Worm (Caenorhabditis elegans) whole organism, mixed stage, embryonic: ENCODE measurements around the gene vab-3.

Experiments used
- M03D4.4 ChIP-seq: sonication (generic microtip); optimal IDR thresholded peaks from 2 replicates; lab custom pipeline; 2017; ENCODE audit warnings: mild to moderate bottlenecking, missing genetic modification characterization, missing compliant biosample characterization
- bed-3 ChIP-seq: fragments of 200-800 bp; sonication (Bioruptor generic); optimal IDR thresholded peaks from 3 replicates; lab custom pipeline; 2018; ENCODE audit warnings: mild to moderate bottlenecking, missing genetic modification characterization, moderate library complexity, missing compliant biosample characterization
- blmp-1 ChIP-seq: fragments of 150-350 bp; optimal IDR thresholded peaks from 2 replicates; lab custom pipeline; 2014; ENCODE audit warnings: missing biosample characterization, missing genetic modification characterization
- ceh-83 ChIP-seq: fragments of 200-800 bp; sonication (Bioruptor generic); optimal IDR thresholded peaks from 2 replicates; lab custom pipeline; 2018; ENCODE audit warnings: mild to moderate bottlenecking, missing genetic modification characterization, missing compliant biosample characterization
- ces-1 ChIP-seq: fragments of 150-350 bp; optimal IDR thresholded peaks from 2 replicates; lab custom pipeline; 2014; ENCODE audit warnings: missing biosample characterization, missing genetic modification reagents, missing genetic modification characterization
- cnd-1 ChIP-seq: fragments of 200-800 bp; sonication (Bioruptor generic); optimal IDR thresholded peaks from 2 replicates; lab custom pipeline; 2018; ENCODE audit warnings: mild to moderate bottlenecking, missing genetic modification characterization, missing compliant biosample characterization
- drap-1 ChIP-seq: fragments of 200-800 bp; sonication (Bioruptor generic); optimal IDR thresholded peaks from 3 replicates; lab custom pipeline; 2018; ENCODE audit warnings: mild to moderate bottlenecking, missing genetic modification characterization, missing compliant biosample characterization
- elt-1 ChIP-seq: sonication (generic microtip); optimal IDR thresholded peaks from 2 replicates; lab custom pipeline; 2017; ENCODE audit warnings: missing genetic modification characterization, mild to moderate bottlenecking, missing compliant biosample characterization, antibody characterized with exemption, moderate library complexity, borderline replicate concordance; ENCODE audit not compliant: insufficient read depth
- elt-3 ChIP-seq: fragments of 150-350 bp; optimal IDR thresholded peaks from 2 replicates; lab custom pipeline; 2014; ENCODE audit warnings: missing biosample characterization, missing genetic modification characterization
- hlh-1 ChIP-seq: fragments of 150-350 bp; optimal IDR thresholded peaks from 2 replicates; lab custom pipeline; 2014; ENCODE audit warnings: missing biosample characterization, missing genetic modification reagents, missing genetic modification characterization
- lin-32 ChIP-seq: fragments of 200-800 bp; sonication (Bioruptor generic); optimal IDR thresholded peaks from 2 replicates; lab custom pipeline; 2018; ENCODE audit warnings: mild to moderate bottlenecking, missing genetic modification characterization, missing compliant biosample characterization
- mab-5 ChIP-seq: fragments of 150-350 bp; optimal IDR thresholded peaks from 2 replicates; lab custom pipeline; 2014; ENCODE audit warnings: missing biosample characterization, missing genetic modification characterization
- mls-2 ChIP-seq: sonication (generic microtip); optimal IDR thresholded peaks from 2 replicates; lab custom pipeline; 2016; ENCODE audit warnings: mild to moderate bottlenecking, missing genetic modification characterization, moderate library complexity, missing compliant biosample characterization
- nhr-12 ChIP-seq: fragments of 150-350 bp; optimal IDR thresholded peaks from 2 replicates; lab custom pipeline; 2014; ENCODE audit warnings: missing biosample characterization, missing genetic modification characterization
- nhr-2 ChIP-seq: fragments of 150-350 bp; optimal IDR thresholded peaks from 2 replicates; lab custom pipeline; 2014; ENCODE audit warnings: missing biosample characterization, missing genetic modification characterization
- nhr-237 ChIP-seq: fragments of 150-350 bp; optimal IDR thresholded peaks from 2 replicates; lab custom pipeline; 2014; ENCODE audit warnings: missing biosample characterization, missing genetic modification characterization
- nhr-76 ChIP-seq: sonication (generic microtip); optimal IDR thresholded peaks from 2 replicates; lab custom pipeline; 2017; ENCODE audit warnings: missing biosample characterization, missing genetic modification characterization
- pha-4 ChIP-seq: fragments of 150-350 bp; optimal IDR thresholded peaks from 2 replicates; lab custom pipeline; 2018; ENCODE audit warnings: missing biosample characterization, missing genetic modification reagents, missing genetic modification characterization
- sem-2 ChIP-seq: fragments of 200-800 bp; sonication (Bioruptor generic); optimal IDR thresholded peaks from 2 replicates; lab custom pipeline; 2018; ENCODE audit warnings: mild to moderate bottlenecking, missing genetic modification characterization, missing compliant biosample characterization
- snpc-4 ChIP-seq: fragments of 150-350 bp; optimal IDR thresholded peaks from 2 replicates; lab custom pipeline; 2014; ENCODE audit warnings: missing biosample characterization, missing genetic modification characterization
- sptf-1 ChIP-seq: sonication (generic microtip); optimal IDR thresholded peaks from 2 replicates; lab custom pipeline; 2017; ENCODE audit warnings: mild to moderate bottlenecking, missing genetic modification characterization, moderate library complexity, missing compliant biosample characterization
- tbx-8 ChIP-seq: fragments of 200-800 bp; sonication (Bioruptor generic); optimal IDR thresholded peaks from 2 replicates; lab custom pipeline; 2018; ENCODE audit warnings: mild to moderate bottlenecking, missing genetic modification characterization, moderate library complexity, missing compliant biosample characterization
- unc-120 ChIP-seq: sonication (generic microtip); optimal IDR thresholded peaks from 2 replicates; lab custom pipeline; 2017; ENCODE audit warnings: missing genetic modification characterization, missing compliant biosample characterization; ENCODE audit not compliant: poor library complexity, severe bottlenecking
- unc-39 ChIP-seq: fragments of 150-350 bp; optimal IDR thresholded peaks from 2 replicates; lab custom pipeline; 2014; ENCODE audit warnings: missing biosample characterization, missing genetic modification characterization
- unc-62 ChIP-seq: fragments of 150-350 bp; optimal IDR thresholded peaks from 2 replicates; lab custom pipeline; 2014; ENCODE audit warnings: missing biosample characterization, missing genetic modification reagents, missing genetic modification characterization
- zip-8 ChIP-seq: fragments of 150-350 bp; optimal IDR thresholded peaks from 2 replicates; lab custom pipeline; 2014; ENCODE audit warnings: missing biosample characterization, missing genetic modification characterization
- ztf-11 ChIP-seq: fragments of 150-350 bp; optimal IDR thresholded peaks from 2 replicates; lab custom pipeline; 2014; ENCODE audit warnings: missing biosample characterization, missing genetic modification characterization

vab-3 gene

DNA sequence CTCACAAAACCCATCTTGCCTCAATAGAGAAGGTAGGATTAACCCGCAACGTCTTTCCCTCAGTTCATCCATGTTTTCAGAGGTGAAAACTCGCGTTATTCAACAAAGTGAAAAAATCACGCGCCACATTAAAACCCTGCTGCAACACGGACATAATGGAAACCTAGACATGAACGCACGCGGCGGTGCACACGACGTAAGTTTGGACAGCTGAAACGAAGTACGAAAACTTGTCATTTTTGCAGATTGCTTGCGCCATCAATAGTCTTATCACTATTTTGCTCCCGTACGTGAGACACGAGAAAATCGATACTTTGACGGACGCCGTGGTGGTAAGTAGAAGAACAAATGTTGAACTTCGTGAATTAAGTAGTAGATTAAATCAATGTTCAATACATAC is 27.7 kb downstream of the vab-3 start:
- TF ChIP-seq unc-62 (no peak), unc-120 (tag; lab: Kevin White, UChicago) (no peak), nhr-76 (tag; lab: Kevin White, UChicago) (no peak), M03D4.4 (tag; lab: Kevin White, UChicago) (no peak), ces-1 (GFP tag; lab: Kevin White, UChicago) (no peak), ztf-11 (tag; lab: Kevin White, UChicago) (no peak), mls-2 (tag; lab: Kevin White, UChicago) (no peak)

DNA sequence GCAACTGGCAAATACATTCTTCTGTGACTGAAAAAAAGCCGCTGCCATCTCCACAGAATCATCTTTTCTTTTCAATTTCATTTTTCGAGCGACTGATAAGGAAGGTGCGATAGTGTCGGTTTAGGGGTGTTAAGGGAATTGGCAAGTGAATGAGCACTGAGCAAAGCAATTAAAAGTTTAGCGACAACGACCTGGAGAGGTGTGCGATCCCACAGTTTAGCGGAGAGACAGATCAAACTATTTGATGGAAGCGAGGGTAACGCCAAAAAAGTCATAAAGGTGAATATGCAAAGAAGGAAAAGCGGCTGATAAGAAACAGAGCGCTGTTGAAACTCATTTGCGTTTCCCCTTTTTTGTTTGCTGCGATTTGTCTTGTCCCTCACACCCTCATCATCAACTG is 29.3 kb downstream of the vab-3 start, which contains the start of the genes F14F3.5 and slcf-1:
Gene F14F3.5, minus strand, starts transcription at position 234 of the 400 bp plus-strand sequence.
Gene slcf-1, plus strand, starts transcription at position 302 of the 400 bp plus-strand sequence.
- TF ChIP-seq bed-3 (GFP tag; lab: Kevin White, UChicago) (no peak), unc-120 (tag; lab: Kevin White, UChicago) (no peak), lin-32 (no peak), hlh-1 (tag; lab: Kevin White, UChicago) (no peak), nhr-2 (tag; lab: Kevin White, UChicago) (no peak), unc-39 (tag; lab: Kevin White, UChicago) (no peak), blmp-1 (tag; lab: Kevin White, UChicago) (no peak), drap-1 (GFP tag; lab: Kevin White, UChicago) (no peak), pha-4 (tag; lab: Kevin White, UChicago) (no peak), ces-1 (GFP tag; lab: Kevin White, UChicago) (no peak), nhr-12 (tag; lab: Kevin White, UChicago) (no peak), tbx-8 (GFP tag; lab: Kevin White, UChicago) (no peak)

DNA sequence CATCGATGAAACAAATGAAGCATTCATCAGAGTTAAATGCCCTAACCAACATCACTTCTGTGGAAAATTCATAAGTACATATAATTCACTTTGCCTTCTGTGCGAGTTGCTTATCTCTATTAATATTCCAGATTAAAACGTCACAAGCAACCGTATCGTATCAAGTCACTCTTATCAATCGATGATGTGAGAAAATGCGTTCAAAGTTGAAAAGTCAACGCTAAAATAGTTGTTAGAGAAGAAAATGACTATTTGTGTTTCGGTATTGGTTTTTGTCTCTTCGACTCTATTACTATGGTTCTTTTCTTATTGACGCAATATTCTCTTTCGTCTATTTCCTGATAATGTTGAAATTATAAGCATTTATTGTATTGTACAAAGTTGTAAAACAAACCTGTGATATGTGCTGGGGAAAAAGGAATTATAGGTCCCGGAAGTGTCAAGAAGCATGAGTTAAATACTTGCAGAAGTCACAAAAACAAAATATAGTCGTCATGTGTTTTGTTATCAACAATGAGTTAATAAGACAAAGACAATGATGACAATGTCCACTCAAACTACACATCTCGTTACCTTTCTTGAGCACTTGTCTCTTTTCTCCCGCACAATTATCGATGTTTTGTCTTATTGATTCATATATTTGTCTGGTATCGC is 32.6 kb downstream of the vab-3 start:
- TF ChIP-seq snpc-4 (tag; lab: Kevin White, UChicago) (no peak), nhr-76 (tag; lab: Kevin White, UChicago) (no peak), nhr-237 (tag; lab: Kevin White, UChicago) (no peak), bed-3 (GFP tag; lab: Kevin White, UChicago) (no peak), drap-1 (GFP tag; lab: Kevin White, UChicago) (no peak), zip-8 (tag; lab: Kevin White, UChicago) (no peak)

DNA sequence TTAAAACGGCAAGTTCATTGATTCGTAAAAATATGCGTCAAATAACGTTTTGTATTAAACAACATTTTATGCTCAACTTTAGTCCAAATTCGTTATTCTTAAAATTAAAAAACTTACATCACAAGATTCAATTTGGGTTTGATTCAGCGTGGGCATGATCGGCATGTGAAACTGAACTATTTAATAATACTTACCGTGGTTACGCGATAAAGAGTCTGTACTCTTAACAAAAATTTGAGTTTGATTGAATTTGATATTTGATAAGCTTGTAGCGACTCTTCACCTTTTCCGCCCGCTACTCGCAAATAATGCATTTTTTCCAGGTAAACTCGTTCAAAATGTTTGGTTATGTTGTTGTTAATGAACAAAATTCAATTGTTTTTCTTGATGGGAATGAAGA is 33.8 kb downstream of the vab-3 start, which contains the start of gene glo-3:
Gene glo-3, plus strand, starts transcription at position 253 of the 400 bp plus-strand sequence.
- TF ChIP-seq pha-4 (tag; lab: Kevin White, UChicago) = no peak

DNA sequence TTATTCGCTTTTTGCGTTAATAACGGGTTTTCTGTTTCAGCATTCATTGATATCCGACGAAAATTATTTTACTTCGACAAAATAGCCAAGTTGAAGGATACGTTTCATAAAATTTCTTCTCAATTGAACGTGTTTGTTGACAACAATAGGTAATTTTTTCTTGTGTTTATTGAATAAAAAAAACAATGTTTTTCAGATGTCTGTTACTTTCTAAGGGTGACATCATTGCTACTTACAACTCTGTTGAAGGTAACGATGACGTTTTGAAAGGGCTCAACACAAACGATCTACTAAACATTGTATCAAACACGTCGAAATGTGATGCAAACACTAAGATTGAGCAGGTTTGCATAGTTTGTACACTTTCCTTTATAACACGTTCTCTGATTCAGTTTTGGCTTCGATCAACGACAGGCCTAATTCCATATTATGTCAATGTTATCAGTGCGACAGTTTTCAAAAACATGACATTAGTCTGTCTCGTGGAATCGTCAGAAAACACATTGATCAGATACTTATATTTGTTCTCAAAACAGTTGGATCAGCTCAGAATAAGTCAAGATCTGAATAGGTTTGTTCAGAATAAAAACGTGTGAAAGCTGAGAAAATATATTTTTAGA is 35.0 kb downstream of the vab-3 start:
- TF ChIP-seq snpc-4 (tag; lab: Kevin White, UChicago) (no peak), unc-120 (tag; lab: Kevin White, UChicago) (no peak), sptf-1 (tag; lab: Kevin White, UChicago) (no peak), zip-8 (tag; lab: Kevin White, UChicago) (no peak), unc-62 (no peak), nhr-76 (tag; lab: Kevin White, UChicago) (no peak), unc-39 (tag; lab: Kevin White, UChicago) (no peak), sem-2 (GFP tag; lab: Kevin White, UChicago) (no peak), cnd-1 (tag; lab: Kevin White, UChicago) (no peak), ceh-83 (GFP tag; lab: Kevin White, UChicago) (no peak), mls-2 (tag; lab: Kevin White, UChicago) (no peak), elt-1 (tag; lab: Kevin White, UChicago) (no peak), elt-3 (tag; lab: Kevin White, UChicago) (no peak), hlh-1 (tag; lab: Kevin White, UChicago) (no peak), mab-5 (tag; lab: Kevin White, UChicago) (no peak)
